Worm (Caenorhabditis elegans) whole organism, early embryonic: ENCODE measurements around the gene E02C12.8.

Source experiments
- F13C5.2 ChIP-seq: sonication (generic microtip); optimal IDR thresholded peaks from 2 replicates; lab custom pipeline; 2017; ENCODE audit warnings: mild to moderate bottlenecking, missing genetic modification characterization, inconsistent platforms, missing compliant biosample characterization
- ama-1 ChIP-seq: fragments of 150-350 bp; optimal IDR thresholded peaks from 2 replicates; lab custom pipeline; 2014
- hmg-4 ChIP-seq: fragments of 200-800 bp; sonication (Bioruptor generic); optimal IDR thresholded peaks from 2 replicates; lab custom pipeline; 2018; ENCODE audit warnings: mild to moderate bottlenecking, missing genetic modification characterization, missing compliant biosample characterization
- sea-1 ChIP-seq: fragments of 200-800 bp; sonication (Bioruptor generic); conservative IDR thresholded peaks from 2 replicates; pipeline ENCODE4 v1.3.6; 2022; ENCODE audit warnings: missing genetic modification characterization, missing compliant biosample characterization
- tra-4 ChIP-seq: sonication (generic microtip); optimal IDR thresholded peaks from 2 replicates; lab custom pipeline; 2017; ENCODE audit warnings: missing genetic modification characterization, missing compliant biosample characterization

- TF ChIP-seq sea-1, result no peak
- TF ChIP-seq ama-1, result no peak
- no peak for TF ChIP-seq hmg-4 (GFP tag; lab: Kevin White, UChicago)
- TF ChIP-seq F13C5.2 (tag; lab: Kevin White, UChicago), result no peak
- no peak for TF ChIP-seq tra-4
Measured at ce11 chrV:9326903-9327302, 46.5 kb downstream of the E02C12.8 start.
